Fruit fly (Drosophila melanogaster): Measurements from ENCODE around the gene CG11693.

CG11693 gene

dm6 chr3R:8349449-8350115 is 39.0 kb upstream of the CG11693 start, which contains the start of gene Atg13 (continued):
- TF ChIP-seq oc (tag; optimal IDR thresholded peaks at IDR 0.05) (no peak), Ets65A (GFP tag) (peak; percentile 84), CG2875 (GFP tag; optimal IDR thresholded peaks at IDR 0.05) (no peak), nmo (GFP tag; optimal IDR thresholded peaks at IDR 0.05) (peak; percentile 70), BtbVII (GFP tag; optimal IDR thresholded peaks at IDR 0.05) (no peak), inv (GFP tag; IDR thresholded peaks at IDR 0.05; ENCODE audit: partially characterized antibody) (peak; percentile 70), slbo (GFP tag; IDR thresholded peaks at IDR 0.05) (peak; percentile 35; the same call in 1 of the 2 replicates), Nf-YC (tag; optimal IDR thresholded peaks at IDR 0.05) (peak; percentile 62), crp (GFP tag; optimal IDR thresholded peaks at IDR 0.05) (peak in 1 of 2 experiments; percentile 26), mirr (GFP tag; optimal IDR thresholded peaks at IDR 0.05) (no peak), ind (GFP tag; optimal IDR thresholded peaks at IDR 0.05) (peak; percentile 22), GATAe (GFP tag; conservative IDR thresholded peaks at IDR 0.05) (no peak), chm (GFP tag; IDR thresholded peaks at IDR 0.05) (peak; percentile 70; the same call in 1 of the 2 replicates), disco-r (GFP tag; optimal IDR thresholded peaks at IDR 0.05) (no peak), CG12391 (tag; optimal IDR thresholded peaks at IDR 0.05) (peak; percentile 52), CG9609 (GFP tag; optimal IDR thresholded peaks at IDR 0.05) (peak; percentile 8), NFAT (GFP tag; IDR thresholded peaks at IDR 0.05) (peak; percentile 51; the same call in 1 of the 2 replicates), schlank (tag; optimal IDR thresholded peaks at IDR 0.05) (no peak), Dp (GFP tag; optimal IDR thresholded peaks at IDR 0.05) (peak; percentile 51), CG14860 (GFP tag; IDR thresholded peaks at IDR 0.05; ENCODE audit: partially characterized antibody) (peak; percentile 68), tgo (GFP tag; IDR thresholded peaks at IDR 0.05) (no peak; the same call in 2 of the 3 replicates), gem (tag; optimal IDR thresholded peaks at IDR 0.05) (no peak), Doc2 (GFP tag; IDR thresholded peaks at IDR 0.05) (no peak), nerfin-1 (tag; optimal IDR thresholded peaks at IDR 0.05) (no peak), CG17186 (GFP tag; optimal IDR thresholded peaks at IDR 0.05) (peak; percentile 2), nom (GFP tag; optimal IDR thresholded peaks at IDR 0.05) (peak; percentile 98), Usf (GFP tag; optimal IDR thresholded peaks at IDR 0.05) (peak; percentile 43), HHEX (GFP tag; optimal IDR thresholded peaks at IDR 0.05) (no peak), ATbp (GFP tag; optimal IDR thresholded peaks at IDR 0.05) (no peak), unc-4 (GFP tag; IDR thresholded peaks at IDR 0.05; ENCODE audit: partially characterized antibody) (peak; percentile 69), prd (optimal IDR thresholded peaks at IDR 0.05) (no peak), prd (GFP tag; IDR thresholded peaks at IDR 0.05) (peak; percentile 45; the same call in 2 of the 3 replicates)

DNA sequence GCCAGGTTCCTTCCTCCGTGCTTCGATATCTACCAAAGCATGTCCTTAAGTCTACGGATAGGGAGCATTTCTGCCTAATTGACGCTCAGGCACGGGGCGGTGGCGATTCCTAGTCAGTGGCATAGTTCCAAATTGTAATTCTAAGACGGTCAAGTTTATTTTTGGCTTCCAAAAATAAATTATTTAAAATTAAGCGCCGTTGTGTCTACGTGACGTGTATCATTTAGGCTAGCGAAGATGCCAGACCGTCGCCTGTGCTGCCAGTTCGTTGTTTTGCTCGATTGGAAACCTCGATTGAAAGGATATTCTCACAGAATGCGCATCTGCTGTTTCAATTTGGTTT is 38.5 kb upstream of the CG11693 start:
- peak; percentile 13; the same call in 1 of the 2 replicates for TF ChIP-seq bbx (GFP tag; IDR thresholded peaks at IDR 0.05; ENCODE audit: partially characterized antibody)
- TF ChIP-seq Dp (GFP tag; optimal IDR thresholded peaks at IDR 0.05) = peak; percentile 71
- TF ChIP-seq al (GFP tag; IDR thresholded peaks at IDR 0.05) = no peak
- peak; percentile 41 for TF ChIP-seq Dref (GFP tag; IDR thresholded peaks at IDR 0.05)
- TF ChIP-seq kay (GFP tag; optimal IDR thresholded peaks at IDR 0.05) = peak; percentile 21
- no peak for TF ChIP-seq vnd (GFP tag; IDR thresholded peaks at IDR 0.05; ENCODE audit: partially characterized antibody)
- peak; percentile 89 for TF ChIP-seq Xbp1 (GFP tag; optimal IDR thresholded peaks at IDR 0.05)
- TF ChIP-seq Med (GFP tag) = peak; percentile 34
- TF ChIP-seq CG18619 (GFP tag; optimal IDR thresholded peaks at IDR 0.05) = peak; percentile 17
- no peak for TF ChIP-seq Jarid2 (GFP tag; optimal IDR thresholded peaks at IDR 0.05)
- TF ChIP-seq E2f2 (GFP tag; IDR thresholded peaks at IDR 0.05) = peak; percentile 81
- TF ChIP-seq MESR4 (GFP tag; optimal IDR thresholded peaks at IDR 0.05) = peak; percentile 28

Measured in whole organism, embryonic.